Worm (Caenorhabditis elegans) whole organism, L1 larva: ENCODE measurements around the gene T02G5.15.

Source experiments
- C34B4.2 ChIP-seq: sonication (generic microtip); optimal IDR thresholded peaks from 2 replicates; lab custom pipeline; 2017; ENCODE audit warnings: mild to moderate bottlenecking, missing genetic modification characterization, missing compliant biosample characterization
- F16B12.6 ChIP-seq: fragments of 150-350 bp; optimal IDR thresholded peaks from 2 replicates; lab custom pipeline; 2014; ENCODE audit warnings: missing biosample characterization, missing genetic modification characterization
- Y116A8C.19 ChIP-seq: sonication (generic microtip); optimal IDR thresholded peaks from 2 replicates; lab custom pipeline; 2016; ENCODE audit warnings: missing compliant biosample characterization, missing genetic modification characterization, borderline replicate concordance
- ama-1 ChIP-seq: fragments of 150-350 bp; optimal IDR thresholded peaks from 2 replicates; lab custom pipeline; 2014
- blmp-1 ChIP-seq: fragments of 150-350 bp; optimal IDR thresholded peaks from 2 replicates; lab custom pipeline; 2014; ENCODE audit warnings: missing biosample characterization, missing genetic modification characterization
- ceh-8 ChIP-seq: fragments of 200-800 bp; sonication (Bioruptor generic); optimal IDR thresholded peaks from 2 replicates; lab custom pipeline; 2018; ENCODE audit warnings: mild to moderate bottlenecking, missing genetic modification characterization, moderate library complexity, missing compliant biosample characterization
- ceh-82 ChIP-seq, 3 experiments: fragments of 150-350 bp in 1 of 3; sonication (generic microtip) in 2 of 3; optimal IDR thresholded peaks; 2 replicates each; lab custom pipeline; 2014 to 2017; ENCODE audit warnings: missing biosample characterization in 3 of 3, missing genetic modification characterization in 3 of 3
- ces-1 ChIP-seq: fragments of 150-350 bp; optimal IDR thresholded peaks from 2 replicates; lab custom pipeline; 2014; ENCODE audit warnings: missing biosample characterization, missing genetic modification reagents, missing genetic modification characterization
- efl-1 ChIP-seq, 4 experiments: fragments of 150-350 bp; optimal IDR thresholded peaks in 3 of 4; peaks in 1 of 4; 1 replicate in 1 of 4; 2 replicates in 3 of 4; lab custom pipeline; 2014; ENCODE audit warnings: missing biosample characterization in 2 of 4, missing genetic modification characterization in 2 of 4, missing genetic modification reagents in 2 of 4
- efl-3 ChIP-seq: fragments of 200-800 bp; sonication (Bioruptor generic); optimal IDR thresholded peaks from 2 replicates; lab custom pipeline; 2018; ENCODE audit warnings: mild to moderate bottlenecking, missing genetic modification characterization, missing compliant biosample characterization
- elt-2 ChIP-seq: sonication (generic microtip); optimal IDR thresholded peaks from 2 replicates; lab custom pipeline; 2016; ENCODE audit warnings: missing genetic modification characterization, mild to moderate bottlenecking, inconsistent platforms, missing compliant biosample characterization, missing genetic modification reagents
- fkh-10 ChIP-seq: sonication (generic microtip); optimal IDR thresholded peaks from 2 replicates; lab custom pipeline; 2017; ENCODE audit warnings: missing biosample characterization, missing genetic modification reagents, missing genetic modification characterization
- fkh-8 ChIP-seq: sonication (generic microtip); optimal IDR thresholded peaks from 2 replicates; lab custom pipeline; 2016; ENCODE audit warnings: mild to moderate bottlenecking, missing genetic modification characterization, missing compliant biosample characterization
- hlh-17 ChIP-seq: fragments of 200-800 bp; sonication (Bioruptor generic); optimal IDR thresholded peaks from 2 replicates; lab custom pipeline; 2018; ENCODE audit warnings: missing genetic modification characterization, mild to moderate bottlenecking, missing compliant biosample characterization, moderate library complexity, borderline replicate concordance
- isw-1 ChIP-seq: fragments of 200-800 bp; sonication (Bioruptor generic); IDR thresholded peaks from 2 replicates; pipeline ENCODE4 v1.3.6; 2022; ENCODE audit warnings: missing genetic modification characterization, missing compliant biosample characterization
- jun-1 ChIP-seq: fragments of 150-350 bp; optimal IDR thresholded peaks from 2 replicates; lab custom pipeline; 2014; ENCODE audit warnings: missing biosample characterization, missing genetic modification reagents, missing genetic modification characterization
- lin-13 ChIP-seq: fragments of 150-350 bp; optimal IDR thresholded peaks from 2 replicates; lab custom pipeline; 2014; ENCODE audit warnings: missing biosample characterization, missing genetic modification reagents, missing genetic modification characterization
- mdl-1 ChIP-seq, 2 experiments: fragments of 150-350 bp; optimal IDR thresholded peaks; 2 replicates each; lab custom pipeline; 2014 to 2017; ENCODE audit warnings: missing biosample characterization in 2 of 2, missing genetic modification characterization in 2 of 2, inconsistent platforms in 1 of 2
- mep-1 ChIP-seq: fragments of 150-350 bp; optimal IDR thresholded peaks from 2 replicates; lab custom pipeline; 2014; ENCODE audit warnings: missing biosample characterization, missing genetic modification characterization
- nhr-11 ChIP-seq: fragments of 150-350 bp; optimal IDR thresholded peaks from 2 replicates; lab custom pipeline; 2014; ENCODE audit warnings: missing biosample characterization, missing genetic modification characterization
- nhr-12 ChIP-seq: sonication (generic microtip); optimal IDR thresholded peaks from 2 replicates; lab custom pipeline; 2017; ENCODE audit warnings: missing biosample characterization, missing genetic modification characterization
- nhr-237 ChIP-seq: fragments of 150-350 bp; optimal IDR thresholded peaks from 2 replicates; lab custom pipeline; 2014; ENCODE audit warnings: missing biosample characterization, missing genetic modification characterization
- nhr-76 ChIP-seq: sonication (generic microtip); optimal IDR thresholded peaks from 2 replicates; lab custom pipeline; 2017; ENCODE audit warnings: missing biosample characterization, missing genetic modification characterization
- nhr-77 ChIP-seq: fragments of 150-350 bp; optimal IDR thresholded peaks from 2 replicates; lab custom pipeline; 2014; ENCODE audit warnings: missing biosample characterization, missing genetic modification characterization
- nhr-85 ChIP-seq: sonication (generic microtip); peaks from one replicate; lab custom pipeline; 2016; ENCODE audit warnings: missing genetic modification characterization, inconsistent platforms, missing compliant biosample characterization
- nhr-90 ChIP-seq: sonication (generic microtip); optimal IDR thresholded peaks from 2 replicates; lab custom pipeline; 2016; ENCODE audit warnings: mild to moderate bottlenecking, missing genetic modification characterization, missing compliant biosample characterization; ENCODE audit not compliant: poor library complexity
- pag-3 ChIP-seq: sonication (generic microtip); optimal IDR thresholded peaks from 2 replicates; lab custom pipeline; 2017; ENCODE audit warnings: missing genetic modification characterization, mild to moderate bottlenecking, missing compliant biosample characterization, antibody characterized with exemption, borderline replicate concordance; ENCODE audit not compliant: insufficient read depth
- pax-3 ChIP-seq: fragments of 200-800 bp; sonication (Bioruptor generic); optimal IDR thresholded peaks from 2 replicates; lab custom pipeline; 2018; ENCODE audit warnings: mild to moderate bottlenecking, missing genetic modification characterization, moderate library complexity, missing compliant biosample characterization
- pqm-1 ChIP-seq: sonication (generic microtip); optimal IDR thresholded peaks from 3 replicates; lab custom pipeline; 2017; ENCODE audit warnings: missing biosample characterization, missing genetic modification characterization
- rnt-1 ChIP-seq: sonication (generic microtip); optimal IDR thresholded peaks from 2 replicates; lab custom pipeline; 2016; ENCODE audit warnings: mild to moderate bottlenecking, missing genetic modification characterization, moderate library complexity, missing compliant biosample characterization
- skn-1 ChIP-seq: fragments of 150-350 bp; optimal IDR thresholded peaks from 2 replicates; lab custom pipeline; 2014; ENCODE audit warnings: missing biosample characterization, missing genetic modification characterization
- swsn-7 ChIP-seq: sonication (generic microtip); optimal IDR thresholded peaks from 2 replicates; lab custom pipeline; 2016; ENCODE audit warnings: missing genetic modification characterization, missing compliant biosample characterization
- tbx-2 ChIP-seq: sonication (generic microtip); optimal IDR thresholded peaks from 2 replicates; lab custom pipeline; 2016; ENCODE audit warnings: missing genetic modification characterization, missing compliant biosample characterization
- unc-130 ChIP-seq: fragments of 150-350 bp; optimal IDR thresholded peaks from 2 replicates; lab custom pipeline; 2017; ENCODE audit warnings: missing biosample characterization, missing genetic modification characterization, inconsistent platforms
- unc-30 ChIP-seq: sonication (generic microtip); optimal IDR thresholded peaks from 2 replicates; lab custom pipeline; 2017; ENCODE audit warnings: missing biosample characterization, missing genetic modification characterization
- unc-86 ChIP-seq: sonication (generic microtip); optimal IDR thresholded peaks from 2 replicates; lab custom pipeline; 2016; ENCODE audit warnings: missing genetic modification characterization, missing compliant biosample characterization
- xbp-1 ChIP-seq: sonication (generic microtip); optimal IDR thresholded peaks from 2 replicates; lab custom pipeline; 2016; ENCODE audit warnings: missing genetic modification characterization, missing compliant biosample characterization
- zag-1 ChIP-seq: fragments of 150-350 bp; optimal IDR thresholded peaks from 2 replicates; lab custom pipeline; 2014; ENCODE audit warnings: missing biosample characterization, missing genetic modification characterization

The T02G5.15 gene

ce11 chrII:7065391-7065790 lies 18.7 kb upstream of the T02G5.15 start, which contains the start of gene nos-2:
Gene nos-2 (plus strand): TSS chrII:7065618.
- TF ChIP-seq nhr-90 (tag; lab: Kevin White, UChicago) (no peak), skn-1 (tag; lab: Kevin White, UChicago) (no peak), jun-1 (tag; lab: Kevin White, UChicago) (no peak), rnt-1 (tag; lab: Kevin White, UChicago) (no peak), nhr-76 (no peak), F16B12.6 (no peak)

ce11 chrII:7069866-7070265 lies 14.3 kb upstream of the T02G5.15 start, which contains the start of gene him-14:
Gene him-14 (minus strand): TSS chrII:7069966.
- TF ChIP-seq lin-13 (GFP tag; lab: Kevin White, UChicago) (no peak), nhr-237 (tag; lab: Kevin White, UChicago) (no peak), fkh-10 (GFP tag; lab: Kevin White, UChicago) (no peak), mdl-1 (tag; optimal IDR thresholded peaks at IDR 0.05; lab: Kevin White, UChicago) (no peak), tbx-2 (no peak), unc-86 (tag; lab: Kevin White, UChicago) (no peak), unc-130 (tag; lab: Kevin White, UChicago) (no peak), blmp-1 (no peak), xbp-1 (tag; lab: Kevin White, UChicago) (no peak), elt-2 (tag; lab: Kevin White, UChicago) (no peak), skn-1 (tag; lab: Kevin White, UChicago) (no peak), pag-3 (tag; lab: Kevin White, UChicago) (no peak), Y116A8C.19 (no peak), isw-1 (no peak), fkh-8 (no peak), zag-1 (no peak), unc-30 (tag; lab: Kevin White, UChicago) (no peak), hlh-17 (no peak), mep-1 (tag; lab: Kevin White, UChicago) (no peak), ceh-8 (no peak)

- TF ChIP-seq lin-13 (GFP tag; lab: Kevin White, UChicago) (no peak), efl-1 (optimal IDR thresholded peaks at IDR 0.05; lab: Kevin White, UChicago) (no peak), efl-1 (GFP tag; optimal IDR thresholded peaks at IDR 0.05 in 1 of 2; lab: Kevin White, UChicago) (peak in 1 of 2 experiments; percentile 91)
Observed at ce11 chrII:7070434-7070833, 13.7 kb upstream of the T02G5.15 start.

- TF ChIP-seq mdl-1 (tag; optimal IDR thresholded peaks at IDR 0.05; lab: Kevin White, UChicago) = no peak
- no peak for TF ChIP-seq ceh-82 (tag; optimal IDR thresholded peaks at IDR 0.05; lab: Kevin White, UChicago)
- no peak for TF ChIP-seq swsn-7 (tag; lab: Kevin White, UChicago)
- TF ChIP-seq pqm-1 = no peak
- TF ChIP-seq C34B4.2 (tag; lab: Kevin White, UChicago) = no peak
- no peak for TF ChIP-seq nhr-76
- TF ChIP-seq isw-1 = no peak
- TF ChIP-seq nhr-11 = no peak
- TF ChIP-seq ama-1 (lab: Kevin White, UChicago) = no peak
- no peak for TF ChIP-seq pax-3 (tag; lab: Kevin White, UChicago)
- TF ChIP-seq ces-1 = no peak
- no peak for TF ChIP-seq tbx-2
- no peak for TF ChIP-seq nhr-77 (tag; lab: Kevin White, UChicago)
- no peak for TF ChIP-seq nhr-85 (tag; lab: Kevin White, UChicago)
- no peak for TF ChIP-seq efl-3 (GFP tag; lab: Kevin White, UChicago)
- no peak for TF ChIP-seq nhr-12
- TF ChIP-seq fkh-8 = no peak
Observed at ce11 chrII:7072315-7072589, 11.9 kb upstream of the T02G5.15 start, which contains the start of gene kars-1. Gene kars-1 (minus strand): TSS chrII:7072415.
